Fruit fly (Drosophila melanogaster) whole organism, adult: Measurements from ENCODE around the gene CG43658.

Experiments used
- CG33017 ChIP-seq: fragments of 200-800 bp; sonication (Bioruptor generic); optimal IDR thresholded peaks from 2 replicates; lab custom pipeline; 2018; ENCODE audit warnings: missing biosample characterization, mild to moderate bottlenecking, missing genetic modification characterization, moderate library complexity
- kay ChIP-seq: fragments of 200-800 bp; sonication (Bioruptor generic); peaks from one replicate; lab custom pipeline; 2016; ENCODE audit warnings: missing biosample characterization, missing genetic modification characterization, borderline replicate concordance

DNA sequence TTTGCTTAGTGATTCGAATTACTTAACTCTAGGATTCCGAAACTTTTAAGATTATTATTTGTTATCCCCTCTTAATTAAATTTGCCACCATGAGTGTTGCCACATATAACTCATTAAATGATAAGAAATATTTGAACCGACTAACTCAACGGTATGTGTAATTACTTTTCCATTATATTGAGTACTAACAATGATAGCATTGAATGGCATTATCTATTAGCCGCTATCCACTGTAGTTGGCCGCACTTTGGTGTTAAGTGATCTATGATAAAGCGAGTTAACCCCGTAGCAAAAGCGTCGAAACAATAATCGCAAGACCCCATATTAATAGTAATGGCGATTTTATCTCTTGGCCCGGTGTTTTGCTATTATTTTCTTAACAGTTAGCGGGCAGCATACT, 20.0 kb upstream of the CG43658 start:
- peak; percentile 57 for TF ChIP-seq kay (GFP tag; lab: Kevin White, UChicago)
- no peak for TF ChIP-seq CG33017 (tag; lab: Kevin White, UChicago)
